Worm (Caenorhabditis elegans) whole organism, late embryonic: ENCODE data around the gene srg-10.

Experiments
- C08G9.2 ChIP-seq: sonication (generic microtip); optimal IDR thresholded peaks from 2 replicates; lab custom pipeline; 2016; ENCODE audit warnings: mild to moderate bottlenecking, missing genetic modification characterization, moderate library complexity, missing compliant biosample characterization
- T23F11.4 ChIP-seq: fragments of 200-800 bp; sonication (Bioruptor generic); optimal IDR thresholded peaks from 2 replicates; lab custom pipeline; 2018; ENCODE audit warnings: mild to moderate bottlenecking, missing genetic modification characterization, missing compliant biosample characterization
- Y22D7AL.16 ChIP-seq: sonication (generic microtip); optimal IDR thresholded peaks from 2 replicates; lab custom pipeline; 2016; ENCODE audit warnings: missing genetic modification characterization, missing compliant biosample characterization
- ama-1 ChIP-seq: fragments of 150-350 bp; optimal IDR thresholded peaks from 2 replicates; lab custom pipeline; 2014
- ceh-19 ChIP-seq: fragments of 200-800 bp; sonication (Bioruptor generic); optimal IDR thresholded peaks from 2 replicates; lab custom pipeline; 2018; ENCODE audit warnings: mild to moderate bottlenecking, missing genetic modification characterization, missing compliant biosample characterization
- ceh-22 ChIP-seq: sonication (generic microtip); optimal IDR thresholded peaks from 2 replicates; lab custom pipeline; 2017; ENCODE audit warnings: missing biosample characterization, missing genetic modification characterization
- ceh-24 ChIP-seq: sonication (generic microtip); optimal IDR thresholded peaks from 2 replicates; lab custom pipeline; 2016; ENCODE audit warnings: mild to moderate bottlenecking, missing genetic modification characterization, missing compliant biosample characterization
- ceh-31 ChIP-seq: sonication (generic microtip); optimal IDR thresholded peaks from 2 replicates; lab custom pipeline; 2016; ENCODE audit warnings: missing genetic modification characterization, missing compliant biosample characterization
- ceh-45 ChIP-seq: fragments of 200-800 bp; sonication (Bioruptor generic); IDR thresholded peaks from 2 replicates; pipeline ENCODE4 v1.3.6; 2022; ENCODE audit warnings: missing genetic modification reagents, missing genetic modification characterization, missing compliant biosample characterization
- ceh-48 ChIP-seq: sonication (generic microtip); optimal IDR thresholded peaks from 2 replicates; lab custom pipeline; 2016; ENCODE audit warnings: missing genetic modification characterization, inconsistent platforms, missing compliant biosample characterization
- ceh-9 ChIP-seq: sonication (generic microtip); optimal IDR thresholded peaks from 2 replicates; lab custom pipeline; 2016; ENCODE audit warnings: mild to moderate bottlenecking, missing genetic modification characterization, inconsistent platforms, missing compliant biosample characterization
- elt-2 ChIP-seq: sonication (generic microtip); optimal IDR thresholded peaks from 2 replicates; lab custom pipeline; 2016; ENCODE audit warnings: missing genetic modification reagents, missing genetic modification characterization, missing compliant biosample characterization
- elt-4 ChIP-seq: sonication (generic microtip); optimal IDR thresholded peaks from 2 replicates; lab custom pipeline; 2016; ENCODE audit warnings: missing genetic modification characterization, missing compliant biosample characterization
- ets-4 ChIP-seq: sonication (generic microtip); optimal IDR thresholded peaks from 2 replicates; lab custom pipeline; 2016; ENCODE audit warnings: missing genetic modification characterization, missing compliant biosample characterization
- fkh-10 ChIP-seq: fragments of 150-350 bp; optimal IDR thresholded peaks from 2 replicates; lab custom pipeline; 2014; ENCODE audit warnings: missing biosample characterization, missing genetic modification reagents, missing genetic modification characterization
- fkh-6 ChIP-seq: sonication (generic microtip); optimal IDR thresholded peaks from 2 replicates; lab custom pipeline; 2016; ENCODE audit warnings: missing genetic modification characterization, missing compliant biosample characterization
- gmeb-2 ChIP-seq: sonication (generic microtip); optimal IDR thresholded peaks from 2 replicates; lab custom pipeline; 2016; ENCODE audit warnings: missing genetic modification characterization, inconsistent platforms, missing compliant biosample characterization
- hlh-13 ChIP-seq: fragments of 200-800 bp; sonication (Bioruptor generic); optimal IDR thresholded peaks from 2 replicates; lab custom pipeline; 2018; ENCODE audit warnings: mild to moderate bottlenecking, missing genetic modification characterization, missing compliant biosample characterization
- hlh-30 ChIP-seq: sonication (generic microtip); optimal IDR thresholded peaks from 2 replicates; lab custom pipeline; 2017; ENCODE audit warnings: antibody characterized with exemption, missing genetic modification characterization, missing compliant biosample characterization; ENCODE audit not compliant: insufficient read depth
- hlh-8 ChIP-seq: sonication (generic microtip); optimal IDR thresholded peaks from 2 replicates; lab custom pipeline; 2016; ENCODE audit warnings: missing genotype, missing genetic modification characterization, missing compliant biosample characterization
- madf-2 ChIP-seq: sonication (generic microtip); optimal IDR thresholded peaks from 2 replicates; lab custom pipeline; 2017; ENCODE audit warnings: missing genetic modification characterization, missing compliant biosample characterization
- mec-3 ChIP-seq: sonication (generic microtip); optimal IDR thresholded peaks from 2 replicates; lab custom pipeline; 2016; ENCODE audit warnings: borderline replicate concordance, missing genetic modification characterization, missing compliant biosample characterization
- nhr-232 ChIP-seq: sonication (generic microtip); optimal IDR thresholded peaks from 2 replicates; lab custom pipeline; 2016; ENCODE audit warnings: missing genetic modification characterization, missing compliant biosample characterization
- npax-4 ChIP-seq: sonication (generic microtip); optimal IDR thresholded peaks from 2 replicates; lab custom pipeline; 2016; ENCODE audit warnings: missing genetic modification characterization, missing compliant biosample characterization
- pag-3 ChIP-seq: sonication (generic microtip); optimal IDR thresholded peaks from 2 replicates; lab custom pipeline; 2016; ENCODE audit warnings: missing compliant biosample characterization, missing genetic modification characterization, borderline replicate concordance
- pat-9 ChIP-seq: fragments of 200-800 bp; sonication (Bioruptor generic); optimal IDR thresholded peaks from 2 replicates; lab custom pipeline; 2018; ENCODE audit warnings: mild to moderate bottlenecking, missing genetic modification characterization, moderate library complexity, missing compliant biosample characterization
- pax-1 ChIP-seq: fragments of 150-350 bp; optimal IDR thresholded peaks from 2 replicates; lab custom pipeline; 2014; ENCODE audit warnings: missing biosample characterization, missing genetic modification characterization
- pha-2 ChIP-seq: sonication (generic microtip); optimal IDR thresholded peaks from 2 replicates; lab custom pipeline; 2017; ENCODE audit warnings: mild to moderate bottlenecking, missing genetic modification characterization, missing compliant biosample characterization
- pha-4 ChIP-seq: fragments of 150-350 bp; optimal IDR thresholded peaks from 2 replicates; lab custom pipeline; 2018; ENCODE audit warnings: missing biosample characterization, missing genetic modification reagents, missing genetic modification characterization
- pqm-1 ChIP-seq: sonication (generic microtip); optimal IDR thresholded peaks from 2 replicates; lab custom pipeline; 2016; ENCODE audit warnings: missing genetic modification characterization, missing compliant biosample characterization
- pros-1 ChIP-seq: fragments of 150-350 bp; optimal IDR thresholded peaks from 2 replicates; lab custom pipeline; 2014; ENCODE audit warnings: missing biosample characterization, missing genetic modification reagents, missing genetic modification characterization
- ref-2 ChIP-seq: sonication (generic microtip); optimal IDR thresholded peaks from 2 replicates; lab custom pipeline; 2016; ENCODE audit warnings: missing genetic modification characterization, missing compliant biosample characterization
- syd-9 ChIP-seq: sonication (generic microtip); optimal IDR thresholded peaks from 2 replicates; lab custom pipeline; 2016; ENCODE audit warnings: mild to moderate bottlenecking, missing genetic modification characterization, moderate library complexity, missing compliant biosample characterization
- tbx-2 ChIP-seq: sonication (generic microtip); optimal IDR thresholded peaks from 2 replicates; lab custom pipeline; 2016; ENCODE audit warnings: missing genetic modification characterization, missing compliant biosample characterization
- unc-42 ChIP-seq: sonication (generic microtip); optimal IDR thresholded peaks from 2 replicates; lab custom pipeline; 2016; ENCODE audit warnings: missing genotype, missing genetic modification characterization, missing compliant biosample characterization
- unc-55 ChIP-seq: sonication (generic microtip); optimal IDR thresholded peaks from 2 replicates; lab custom pipeline; 2017; ENCODE audit warnings: missing biosample characterization, missing genetic modification reagents, missing genetic modification characterization
- unc-86 ChIP-seq: sonication (generic microtip); optimal IDR thresholded peaks from 2 replicates; lab custom pipeline; 2016; ENCODE audit warnings: missing genetic modification characterization, missing compliant biosample characterization
- zip-5 ChIP-seq: sonication (generic microtip); optimal IDR thresholded peaks from 2 replicates; lab custom pipeline; 2016; ENCODE audit warnings: missing genetic modification characterization, missing compliant biosample characterization

Gene srg-10

DNA sequence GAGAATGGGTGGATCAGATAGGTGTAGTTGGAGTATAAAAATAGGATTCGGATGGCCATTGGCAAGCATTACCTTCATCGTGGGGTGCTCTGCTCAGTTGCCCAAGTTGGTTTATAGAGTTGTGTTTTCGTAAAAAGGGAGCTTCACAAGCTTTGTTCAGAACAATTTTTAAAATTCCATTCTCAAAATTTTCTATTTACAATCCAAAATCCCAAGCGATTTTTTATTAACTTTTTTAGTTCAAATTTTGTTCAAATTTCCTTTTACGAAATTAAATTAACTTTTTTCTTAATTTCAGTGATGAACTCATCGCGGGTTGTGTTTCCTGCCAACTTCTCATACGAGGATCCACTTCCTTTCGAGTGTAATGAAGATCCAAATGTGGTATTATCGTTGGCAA, at the start of gene srg-10:
TSS of gene srg-10 (plus strand) at position 301 of the 400 bp plus-strand sequence.
- no peak for TF ChIP-seq npax-4 (tag; lab: Kevin White, UChicago)
- TF ChIP-seq zip-5, result no peak
- TF ChIP-seq ceh-45 (GFP tag; lab: Robert Waterston, UW), result no peak
- no peak for TF ChIP-seq ceh-31 (tag; lab: Kevin White, UChicago)
- no peak for TF ChIP-seq elt-4 (tag; lab: Kevin White, UChicago)
- no peak for TF ChIP-seq madf-2 (tag; lab: Kevin White, UChicago)
- no peak for TF ChIP-seq syd-9 (tag; lab: Kevin White, UChicago)
- no peak for TF ChIP-seq fkh-6 (tag; lab: Kevin White, UChicago)
- TF ChIP-seq tbx-2 (tag; lab: Kevin White, UChicago), result no peak
- no peak for TF ChIP-seq pax-1
- TF ChIP-seq unc-86 (tag; lab: Kevin White, UChicago), result no peak
- no peak for TF ChIP-seq hlh-13 (GFP tag; lab: Kevin White, UChicago)
- no peak for TF ChIP-seq pat-9 (tag; lab: Kevin White, UChicago)

DNA sequence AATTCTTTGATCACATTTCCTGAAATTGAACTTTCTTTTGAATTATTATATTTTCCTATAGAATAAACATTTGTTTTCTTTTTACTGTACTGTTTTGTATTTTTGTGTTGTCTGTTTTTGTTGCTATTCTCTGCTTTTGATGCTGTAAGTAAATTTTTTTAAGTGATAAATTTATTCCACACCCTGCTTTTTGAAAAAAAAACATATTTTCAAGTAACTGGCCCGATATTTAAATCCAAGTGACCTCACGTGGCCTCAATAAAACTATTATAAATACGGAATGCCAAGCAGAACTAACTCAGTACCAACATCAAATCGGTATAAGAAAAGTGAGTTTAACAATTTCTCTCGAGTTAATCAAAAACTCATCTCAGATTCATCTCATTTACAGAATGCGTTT, 49.4 kb upstream of the srg-10 start, which contains the start of gene clec-151:
TSS of gene clec-151 (plus strand) at position 301 of the 400 bp plus-strand sequence.
- TF ChIP-seq ceh-31 (tag; lab: Kevin White, UChicago), result no peak
- no peak for TF ChIP-seq fkh-10
- no peak for TF ChIP-seq nhr-232 (tag; lab: Kevin White, UChicago)
- no peak for TF ChIP-seq pros-1 (tag; lab: Kevin White, UChicago)
- TF ChIP-seq mec-3, result no peak
- TF ChIP-seq ref-2, result no peak
- TF ChIP-seq npax-4 (tag; lab: Kevin White, UChicago), result no peak
- no peak for TF ChIP-seq unc-42 (tag; lab: Kevin White, UChicago)
- no peak for TF ChIP-seq ceh-22
- TF ChIP-seq ceh-48 (tag; lab: Kevin White, UChicago), result no peak
- no peak for TF ChIP-seq Y22D7AL.16
- no peak for TF ChIP-seq elt-2 (tag; lab: Kevin White, UChicago)
- TF ChIP-seq pha-2, result no peak
- no peak for TF ChIP-seq pha-4
- no peak for TF ChIP-seq gmeb-2
- TF ChIP-seq C08G9.2 (tag; lab: Kevin White, UChicago), result no peak
- no peak for TF ChIP-seq pag-3 (tag; lab: Kevin White, UChicago)
- no peak for TF ChIP-seq ets-4 (tag; lab: Kevin White, UChicago)
- TF ChIP-seq pat-9 (tag; lab: Kevin White, UChicago), result no peak

DNA sequence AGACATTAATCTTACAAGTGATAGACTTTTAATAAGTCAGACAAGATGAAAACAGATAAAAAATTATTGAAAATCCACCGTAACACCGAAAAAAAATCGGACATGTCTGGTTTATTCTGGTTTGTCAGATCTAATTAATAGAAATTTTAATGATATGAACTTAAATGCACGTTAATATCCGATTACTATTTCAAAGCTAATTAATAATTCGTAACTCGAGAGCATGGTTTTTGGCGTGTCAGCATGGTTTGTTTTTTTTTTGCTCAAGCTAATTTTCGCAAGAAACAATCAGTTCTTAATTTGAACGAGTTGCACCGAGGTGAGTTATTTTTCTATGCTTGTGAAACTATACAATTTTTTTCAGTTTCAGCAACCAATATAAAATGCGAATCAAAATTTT, 42.6 kb upstream of the srg-10 start, which contains the start of gene clec-153:
TSS of gene clec-153 (plus strand) at position 301 of the 400 bp plus-strand sequence.
- TF ChIP-seq unc-55 (GFP tag; lab: Kevin White, UChicago) (no peak), pag-3 (tag; lab: Kevin White, UChicago) (no peak), ceh-31 (tag; lab: Kevin White, UChicago) (no peak), pqm-1 (no peak), hlh-30 (tag; lab: Kevin White, UChicago) (no peak), ceh-9 (tag; lab: Kevin White, UChicago) (no peak), ama-1 (lab: Kevin White, UChicago) (no peak), ceh-19 (GFP tag; lab: Kevin White, UChicago) (no peak), ceh-45 (GFP tag; lab: Robert Waterston, UW) (no peak), T23F11.4 (GFP tag; lab: Kevin White, UChicago) (no peak)
- TF ChIP-seq, all 69 proteins: peak for 0

DNA sequence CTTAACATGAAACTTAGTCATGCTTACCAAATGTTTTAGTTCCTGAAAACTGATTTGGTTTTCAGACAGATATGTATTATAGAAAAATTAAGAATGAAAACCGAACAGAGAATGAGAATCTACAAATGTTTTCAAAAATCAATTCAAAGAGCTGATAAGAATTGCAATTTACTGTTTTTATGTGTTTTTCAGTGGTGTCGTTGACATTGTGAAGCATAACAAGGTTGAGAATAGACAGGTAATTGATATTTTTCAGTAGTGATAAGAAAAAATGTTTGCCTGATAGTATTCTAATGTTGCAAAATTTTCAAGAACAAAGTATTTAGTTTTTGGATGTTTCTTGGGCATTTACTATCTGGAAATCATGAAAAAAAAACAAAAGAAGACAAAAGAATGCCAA, 34.3 kb upstream of the srg-10 start, which contains the start of gene pfas-1:
TSS of gene pfas-1 (minus strand) at position 49 of the 400 bp plus-strand sequence.
- TF ChIP-seq hlh-30 (tag; lab: Kevin White, UChicago) (no peak), ceh-48 (tag; lab: Kevin White, UChicago) (no peak), ama-1 (lab: Kevin White, UChicago) (no peak), hlh-8 (tag; lab: Kevin White, UChicago) (no peak), ceh-24 (tag; lab: Kevin White, UChicago) (no peak), pag-3 (tag; lab: Kevin White, UChicago) (no peak), ceh-31 (tag; lab: Kevin White, UChicago) (no peak)
